Worm (Caenorhabditis elegans): ENCODE measurements around the gene sna-1.

Gene sna-1

DNA sequence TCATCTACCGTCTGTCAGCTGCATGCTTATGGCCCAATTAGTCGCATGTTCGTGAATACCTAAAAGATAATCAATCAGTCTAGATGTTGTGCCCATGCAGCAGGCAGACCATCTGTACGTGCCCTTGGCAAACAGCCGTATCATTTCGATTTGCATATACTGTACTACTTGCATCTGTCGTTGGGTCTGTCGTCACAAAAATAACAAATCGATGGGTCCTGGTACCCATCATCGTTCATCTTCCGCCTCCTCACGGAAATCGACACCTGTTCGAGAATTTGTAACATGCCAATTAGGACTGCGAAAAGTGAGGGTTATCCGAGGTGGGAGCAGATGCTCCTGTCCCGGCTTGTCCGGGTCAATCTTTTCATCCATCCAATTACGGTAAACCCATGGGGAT is 27.2 kb downstream of the sna-1 start:
- TF ChIP-seq W03F9.2 (tag; optimal IDR thresholded peaks at IDR 0.05) (no peak), him-1 (tag; optimal IDR thresholded peaks at IDR 0.05) (no peak), dao-5 (tag; optimal IDR thresholded peaks at IDR 0.05) (no peak)

DNA sequence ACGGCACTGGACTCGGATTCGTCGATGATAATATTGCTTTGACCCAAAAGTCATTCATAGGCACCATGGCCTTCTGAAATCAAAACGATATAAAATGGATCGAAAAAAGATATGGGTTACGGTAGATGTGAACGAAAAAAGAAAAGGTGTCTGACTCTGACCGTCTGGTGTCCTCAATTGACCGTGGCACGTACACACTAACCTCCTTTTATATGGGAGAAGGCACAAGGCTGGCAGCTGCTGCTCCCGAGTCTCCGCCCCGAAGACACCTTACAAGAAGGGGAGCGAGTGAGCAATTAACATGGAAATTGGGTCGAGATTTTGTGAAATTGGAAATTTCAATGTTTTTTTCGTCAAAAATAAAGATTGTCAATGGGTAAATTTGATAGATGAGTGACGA is 29.0 kb downstream of the sna-1 start, which contains the start of gene egl-46:
egl-46 (minus strand) TSS at position 73 of the 400 bp plus-strand sequence.
- TF ChIP-seq him-1 (tag; optimal IDR thresholded peaks at IDR 0.05): no peak
- TF ChIP-seq W03F9.2 (tag; optimal IDR thresholded peaks at IDR 0.05): no peak
- no peak for TF ChIP-seq dao-5 (tag; optimal IDR thresholded peaks at IDR 0.05)

DNA sequence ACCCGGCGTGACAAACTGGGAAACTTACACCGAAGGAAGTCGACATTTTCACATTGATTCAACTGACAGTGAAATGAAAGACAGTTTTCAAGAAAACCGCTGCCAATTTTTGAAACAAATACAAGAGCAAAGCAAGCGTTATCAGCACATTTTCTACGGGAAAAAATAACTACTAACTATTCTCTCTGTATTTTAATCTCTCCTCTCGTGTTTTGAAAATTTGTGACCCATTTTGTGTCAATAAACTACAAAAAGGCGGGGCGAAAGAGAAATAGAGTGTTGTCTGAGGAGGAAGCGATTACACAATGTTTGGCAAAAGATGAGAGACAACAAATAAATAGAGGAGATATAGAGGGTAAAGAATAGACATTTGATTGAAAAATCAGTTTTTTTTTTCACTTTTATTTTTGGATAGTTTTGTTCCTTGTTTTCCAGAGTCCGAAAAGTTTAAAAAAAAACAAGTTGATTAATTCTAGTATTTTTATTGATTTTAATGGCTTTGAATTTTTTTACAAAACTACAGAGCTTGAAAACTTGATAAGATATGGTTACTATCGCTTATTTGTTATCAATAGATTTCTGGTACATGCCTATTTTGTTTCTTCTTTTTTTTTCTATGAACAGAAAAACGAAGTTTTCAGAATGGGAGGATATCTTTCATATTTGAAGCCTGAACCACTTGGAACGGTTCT is 34.2 kb downstream of the sna-1 start, which contains the start of gene cest-34:
cest-34 (plus strand) TSS at position 642 of the 692 bp plus-strand sequence.
- TF ChIP-seq W03F9.2 (tag; optimal IDR thresholded peaks at IDR 0.05) (no peak), dao-5 (tag; optimal IDR thresholded peaks at IDR 0.05) (no peak), him-1 (tag; optimal IDR thresholded peaks at IDR 0.05) (no peak)

DNA sequence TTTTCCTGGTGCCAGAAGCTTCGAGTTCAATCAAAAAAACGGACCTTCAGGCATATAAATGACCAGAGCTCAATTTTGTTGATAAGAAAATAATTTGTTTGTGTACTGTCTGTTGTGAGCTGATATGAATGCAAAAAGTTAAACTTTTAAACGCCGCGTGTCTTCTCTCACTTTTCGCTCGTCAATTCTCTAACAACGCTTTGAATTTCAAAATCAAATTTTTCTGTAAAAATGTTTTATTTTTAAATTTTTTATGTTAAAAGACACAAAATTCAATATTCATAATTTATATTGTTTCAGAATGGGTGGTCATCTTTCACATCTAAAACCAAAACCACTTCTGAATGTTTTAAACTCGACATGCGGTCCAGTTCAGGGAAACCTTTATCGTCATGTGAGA is 36.5 kb downstream of the sna-1 start, which contains the start of gene cest-31:
cest-31 (plus strand) TSS at position 301 of the 400 bp plus-strand sequence.
- no peak for TF ChIP-seq dao-5 (tag; optimal IDR thresholded peaks at IDR 0.05)
- no peak for TF ChIP-seq W03F9.2 (tag; optimal IDR thresholded peaks at IDR 0.05)

DNA sequence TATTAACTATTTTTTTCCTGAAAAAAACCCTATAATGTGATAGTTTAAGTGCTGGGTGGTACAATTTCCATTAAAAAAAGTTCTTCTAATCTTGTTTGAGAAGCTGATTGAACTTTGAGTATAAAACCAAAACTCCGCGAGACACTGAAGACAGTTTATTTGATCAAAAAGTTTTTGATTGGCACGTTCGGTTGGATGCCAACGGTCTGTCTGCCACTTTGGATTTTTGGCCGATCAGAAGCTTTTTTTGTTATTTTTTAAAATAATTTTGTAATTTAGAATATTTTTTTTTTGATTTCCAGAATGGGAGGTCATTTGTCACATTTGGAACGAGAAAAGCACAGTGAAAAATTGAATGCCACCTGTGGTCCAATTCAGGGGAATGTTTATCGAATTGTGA is 41.0 kb downstream of the sna-1 start, which contains the start of gene cest-28:
cest-28 (plus strand) TSS at position 301 of the 400 bp plus-strand sequence.
- TF ChIP-seq dao-5 (tag; optimal IDR thresholded peaks at IDR 0.05) (no peak), W03F9.2 (tag; optimal IDR thresholded peaks at IDR 0.05) (no peak), him-1 (tag; optimal IDR thresholded peaks at IDR 0.05) (no peak)

DNA sequence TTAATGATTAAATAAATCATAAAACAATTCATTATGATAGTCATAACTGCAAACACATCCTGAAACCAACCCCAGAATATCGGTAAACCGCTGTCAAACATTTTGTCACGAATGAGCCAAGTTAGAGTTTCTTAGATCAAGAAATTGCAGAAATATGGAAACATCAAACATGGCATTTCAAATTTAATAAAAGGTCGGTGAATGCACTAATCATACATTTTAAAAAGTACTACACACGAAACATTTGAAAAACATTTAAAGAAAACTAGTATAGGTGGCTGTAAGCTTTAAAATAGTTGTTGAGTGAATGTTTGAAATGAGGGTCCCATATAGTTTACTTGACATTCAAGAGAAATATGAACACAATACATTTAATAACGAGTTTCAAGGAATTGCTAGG is 41.7 kb downstream of the sna-1 start, which contains the start of gene str-180:
str-180 (minus strand) TSS at position 101 of the 400 bp plus-strand sequence.
- no peak for TF ChIP-seq him-1 (tag; optimal IDR thresholded peaks at IDR 0.05)
- TF ChIP-seq W03F9.2 (tag; optimal IDR thresholded peaks at IDR 0.05): no peak
- no peak for TF ChIP-seq dao-5 (tag; optimal IDR thresholded peaks at IDR 0.05)

DNA sequence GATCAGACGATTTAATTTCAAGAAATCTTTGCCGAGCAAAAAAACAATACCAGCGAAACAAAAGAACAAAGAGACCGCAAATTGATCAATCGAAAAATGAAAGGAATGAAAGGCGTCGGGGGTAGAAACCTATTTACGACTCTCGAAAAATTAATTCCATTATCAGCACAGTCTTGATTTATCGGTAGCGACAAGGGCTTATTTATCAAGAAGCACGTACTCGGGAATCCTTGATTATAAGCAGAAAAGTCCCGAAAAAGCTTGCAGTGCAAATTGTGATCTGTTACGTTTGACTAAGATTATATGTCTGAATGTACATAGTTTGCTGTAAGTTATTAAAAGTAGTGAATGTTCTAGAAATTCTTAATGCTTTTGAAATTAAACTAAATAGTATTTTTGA is 43.9 kb downstream of the sna-1 start:
- TF ChIP-seq W03F9.2 (tag; optimal IDR thresholded peaks at IDR 0.05) (no peak), him-1 (tag; optimal IDR thresholded peaks at IDR 0.05) (no peak)

DNA sequence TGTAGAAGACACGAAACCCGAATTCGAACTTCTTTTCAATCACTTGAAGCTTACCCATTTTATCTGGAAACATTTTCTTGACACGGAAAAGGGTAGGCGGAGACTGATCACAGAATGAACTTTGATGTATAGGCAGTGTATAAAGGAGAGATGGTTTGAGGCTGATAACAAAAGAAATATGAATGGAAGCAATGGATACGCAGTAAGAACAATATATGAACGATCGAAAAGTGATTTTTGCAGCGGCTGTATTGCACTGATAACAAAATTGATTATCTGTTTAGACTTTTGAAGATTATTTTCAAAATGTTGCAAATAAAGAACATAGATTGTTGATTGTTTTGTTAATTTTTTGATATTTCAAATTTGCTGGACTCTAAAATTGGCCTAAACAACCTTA is 44.7 kb downstream of the sna-1 start, which contains the start of gene pmp-5:
pmp-5 (minus strand) TSS at position 63 of the 400 bp plus-strand sequence.
- no peak for TF ChIP-seq W03F9.2 (tag; optimal IDR thresholded peaks at IDR 0.05)

DNA sequence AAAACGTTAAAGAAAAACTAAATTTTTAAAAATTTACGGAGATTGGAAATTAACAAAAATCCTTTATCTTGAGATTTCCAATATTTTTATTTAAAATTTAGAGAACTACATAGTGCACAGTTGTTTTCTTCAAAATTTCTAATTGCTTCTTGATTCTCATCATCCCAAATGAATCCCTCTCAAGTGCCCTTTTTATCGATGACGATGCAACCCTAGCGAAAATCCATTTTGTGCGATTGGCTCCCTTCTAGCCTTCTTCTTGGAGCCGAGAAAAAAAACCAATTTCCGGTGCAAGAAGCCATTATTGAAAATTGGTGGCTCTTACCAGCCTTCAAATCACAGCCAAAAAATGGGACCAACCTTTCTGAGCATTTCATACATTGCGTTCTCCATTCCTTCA is 48.0 kb downstream of the sna-1 start:
- no peak for TF ChIP-seq him-1 (tag; optimal IDR thresholded peaks at IDR 0.05)
- TF ChIP-seq dao-5 (tag; optimal IDR thresholded peaks at IDR 0.05): no peak
- TF ChIP-seq W03F9.2 (tag; optimal IDR thresholded peaks at IDR 0.05): no peak

DNA sequence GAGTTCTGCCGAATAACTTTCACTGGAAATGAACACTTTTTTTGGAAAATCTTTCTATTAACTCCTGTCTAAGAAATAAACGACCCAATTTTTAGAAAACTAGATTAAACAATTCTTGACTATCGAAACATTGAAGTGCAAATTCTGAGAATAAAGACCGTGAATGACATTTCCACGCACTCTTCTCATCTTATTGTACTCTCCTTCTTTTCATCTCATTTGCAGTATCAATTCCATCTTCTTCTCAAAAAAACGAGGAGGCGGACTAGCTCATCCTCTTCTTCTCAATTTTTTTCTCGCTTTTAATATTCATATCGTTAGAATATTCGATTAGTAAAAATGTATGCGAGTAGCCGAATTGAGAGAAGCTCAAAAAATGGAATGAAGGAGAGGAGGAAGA is 48.8 kb downstream of the sna-1 start:
- TF ChIP-seq him-1 (tag; optimal IDR thresholded peaks at IDR 0.05) (no peak), dao-5 (tag; optimal IDR thresholded peaks at IDR 0.05) (no peak), W03F9.2 (tag; optimal IDR thresholded peaks at IDR 0.05) (no peak)

Measured in whole organism, L4/young adult.